Fruit fly (Drosophila melanogaster): ENCODE measurements around the gene Tif-IA.
A peak's percentile ranks its signal among the peaks of the same experiment; 100 is the strongest.

Tif-IA gene

DNA sequence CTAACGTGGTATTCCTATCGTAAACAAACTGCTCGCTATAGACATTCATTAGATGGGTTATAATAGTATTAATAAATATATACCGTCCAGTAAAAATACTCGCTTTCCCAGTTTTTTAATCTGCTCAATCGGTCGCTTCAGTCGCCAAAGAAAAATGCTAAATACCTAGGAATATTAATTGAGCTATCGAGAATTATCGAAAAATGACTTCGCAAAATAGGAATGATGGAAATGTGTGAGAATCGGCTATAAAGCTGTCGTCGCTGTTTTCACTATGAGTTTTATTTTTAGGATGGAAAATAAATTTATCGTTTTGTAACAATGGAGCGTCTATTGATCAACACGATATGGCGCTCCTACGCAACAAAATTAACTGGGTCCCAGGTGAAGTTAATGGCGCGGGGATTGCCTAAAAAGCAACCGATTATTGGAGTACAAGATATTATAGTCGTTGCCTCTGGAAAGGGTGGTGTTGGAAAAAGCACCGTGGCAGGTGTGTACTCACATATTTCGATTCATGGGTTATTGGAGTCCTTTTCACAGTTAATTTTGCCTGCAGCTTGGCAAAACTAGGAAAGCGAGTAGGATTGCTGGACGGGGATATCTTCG, 10.0 kb upstream of the Tif-IA start, which contains the start of gene Nubpl (continued):
- no peak for TF ChIP-seq gsb-n (tag; optimal IDR thresholded peaks at IDR 0.05)
- no peak for TF ChIP-seq CG9876 (GFP tag; optimal IDR thresholded peaks at IDR 0.05)
- TF ChIP-seq CG14667 (GFP tag; IDR thresholded peaks at IDR 0.05), result no peak
- TF ChIP-seq hth (optimal IDR thresholded peaks at IDR 0.05), result no peak
- TF ChIP-seq CG11093 (GFP tag; IDR thresholded peaks at IDR 0.05), result no peak
- no peak for TF ChIP-seq ab (GFP tag; optimal IDR thresholded peaks at IDR 0.05)
- TF ChIP-seq CG10366 (GFP tag; IDR thresholded peaks at IDR 0.05), result no peak
- TF ChIP-seq ara (GFP tag; IDR thresholded peaks at IDR 0.05), result no peak
- TF ChIP-seq CG8924 (tag; optimal IDR thresholded peaks at IDR 0.05), result no peak
- no peak for TF ChIP-seq CG34224 (GFP tag; IDR thresholded peaks at IDR 0.05; ENCODE audit: partially characterized antibody)

- TF ChIP-seq CG18619 (GFP tag; optimal IDR thresholded peaks at IDR 0.05) (no peak), twi (tag; optimal IDR thresholded peaks at IDR 0.05) (no peak), Six4 (GFP tag; optimal IDR thresholded peaks at IDR 0.05) (no peak), CG30431 (GFP tag; optimal IDR thresholded peaks at IDR 0.05) (no peak), CkIIα-i1 (GFP tag; IDR thresholded peaks at IDR 0.05) (no peak), Hr51 (GFP tag; optimal IDR thresholded peaks at IDR 0.05) (no peak), CG32532 (GFP tag; IDR thresholded peaks at IDR 0.05) (no peak), Abd-B (GFP tag; optimal IDR thresholded peaks at IDR 0.05) (peak; percentile 65), Nf-YA (GFP tag; IDR thresholded peaks at IDR 0.05) (no peak), CG9437 (GFP tag; optimal IDR thresholded peaks at IDR 0.05) (no peak), CG11723 (GFP tag; optimal IDR thresholded peaks at IDR 0.05) (peak; percentile 67), CG18011 (GFP tag; optimal IDR thresholded peaks at IDR 0.05) (no peak), YL-1 (GFP tag; optimal IDR thresholded peaks at IDR 0.05) (peak; percentile 75), CG11398 (GFP tag; optimal IDR thresholded peaks at IDR 0.05) (no peak), pros (GFP tag; optimal IDR thresholded peaks at IDR 0.05) (no peak), Dll (GFP tag; IDR thresholded peaks at IDR 0.05; ENCODE audit: partially characterized antibody) (no peak), CG17361 (GFP tag; IDR thresholded peaks at IDR 0.05) (peak; percentile 50; the same call in 2 of the 3 replicates), CG13296 (GFP tag; optimal IDR thresholded peaks at IDR 0.05) (no peak), nmo (GFP tag; optimal IDR thresholded peaks at IDR 0.05) (peak; percentile 26), fd64A (GFP tag; optimal IDR thresholded peaks at IDR 0.05) (no peak), pzg (GFP tag; optimal IDR thresholded peaks at IDR 0.05) (peak; percentile 44), CG17186 (GFP tag; optimal IDR thresholded peaks at IDR 0.05) (no peak), CG14710 (tag; optimal IDR thresholded peaks at IDR 0.05) (peak; percentile 38), sr (GFP tag; IDR thresholded peaks at IDR 0.05) (no peak), nerfin-2 (GFP tag; IDR thresholded peaks at IDR 0.05; ENCODE audit: partially characterized antibody) (no peak), CG7357 (GFP tag; IDR thresholded peaks at IDR 0.05) (peak; percentile 92), chif (GFP tag; optimal IDR thresholded peaks at IDR 0.05) (no peak), dm (GFP tag; optimal IDR thresholded peaks at IDR 0.05) (peak; percentile 75), Myb (GFP tag; optimal IDR thresholded peaks at IDR 0.05) (no peak), D19B (GFP tag; optimal IDR thresholded peaks at IDR 0.05) (no peak), CG31441 (GFP tag; IDR thresholded peaks at IDR 0.05) (0 out of 2 replicates have a peak, but pooled peaks have one; percentile 10), CG10654 (GFP tag; optimal IDR thresholded peaks at IDR 0.05) (no peak), dysf (GFP tag; IDR thresholded peaks at IDR 0.05) (no peak), CG17829 (tag; optimal IDR thresholded peaks at IDR 0.05) (peak; percentile 15), zen (tag; optimal IDR thresholded peaks at IDR 0.05) (peak; percentile 42), gfzf (GFP tag; optimal IDR thresholded peaks at IDR 0.05) (peak; percentile 32), CG17359 (tag; optimal IDR thresholded peaks at IDR 0.05) (no peak), CG1792 (GFP tag; optimal IDR thresholded peaks at IDR 0.05) (no peak), ssp (GFP tag; IDR thresholded peaks at IDR 0.05) (peak; percentile 98)
Observed at dm6 chr2L:22247455-22248058, 2.1 kb upstream of the Tif-IA start, which contains the start of gene RpL21. Gene RpL21 (minus strand): TSS chr2L:22247875.
